Fruit fly (Drosophila melanogaster): ENCODE data around the gene mst.
A peak's percentile ranks its signal among the peaks of the same experiment; 100 is the strongest.

dm6 chrX:21351210-21351824, 37.5 kb upstream of the mst start:
- TF ChIP-seq usp (GFP tag; optimal IDR thresholded peaks at IDR 0.05) (no peak), CG8478 (optimal IDR thresholded peaks at IDR 0.05) (peak; percentile 52)
